Worm (Caenorhabditis elegans): ENCODE results near the gene rad-50.

rad-50 gene

ce11 chrV:12244980-12245742 lies at the start of gene rad-50, which contains the start of the genes T04H1.13 and slfl-5:
Gene rad-50 (plus strand): TSS chrV:12245646.
Gene T04H1.13 (minus strand): TSS chrV:12245030.
Gene slfl-5 (minus strand): TSS chrV:12245044.
- TF ChIP-seq nhr-80 (tag; optimal IDR thresholded peaks at IDR 0.05): peak; percentile 76
- TF ChIP-seq ceh-100 (GFP tag; IDR thresholded peaks at IDR 0.05): no peak
- no peak for TF ChIP-seq F52B5.7 (tag; optimal IDR thresholded peaks at IDR 0.05)
- TF ChIP-seq ceh-27 (GFP tag; optimal IDR thresholded peaks at IDR 0.05): peak; percentile 31
- TF ChIP-seq let-607 (tag; optimal IDR thresholded peaks at IDR 0.05): peak; percentile 82 to 92
- TF ChIP-seq madf-3 (GFP tag; IDR thresholded peaks at IDR 0.05): no peak
- no peak for TF ChIP-seq hlh-12 (tag; optimal IDR thresholded peaks at IDR 0.05)
- TF ChIP-seq F22D6.2 (tag; optimal IDR thresholded peaks at IDR 0.05): no peak
- no peak for TF ChIP-seq pha-4 (tag; optimal IDR thresholded peaks at IDR 0.05)
- TF ChIP-seq lir-1 (GFP tag; conservative IDR thresholded peaks at IDR 0.05): no peak
- no peak for TF ChIP-seq F39B2.1 (GFP tag; IDR thresholded peaks at IDR 0.05)
- no peak for TF ChIP-seq die-1 (tag; optimal IDR thresholded peaks at IDR 0.05)

ce11 chrV:12195845-12196244 lies 49.6 kb upstream of the rad-50 start, which contains the start of gene ZK836.3:
Gene ZK836.3 (minus strand): TSS chrV:12195945.
- no peak for TF ChIP-seq egrh-3 (GFP tag; IDR thresholded peaks at IDR 0.05)

- TF ChIP-seq ceh-100 (GFP tag; IDR thresholded peaks at IDR 0.05): no peak
- no peak for TF ChIP-seq dox-1 (GFP tag; IDR thresholded peaks at IDR 0.05)
- TF ChIP-seq ekl-4 (GFP tag; IDR thresholded peaks at IDR 0.05): no peak
- TF ChIP-seq snpc-1.3 (tag; optimal IDR thresholded peaks at IDR 0.05; ENCODE audit: insufficient read depth): no peak
- TF ChIP-seq attf-3 (GFP tag; conservative IDR thresholded peaks at IDR 0.05): no peak
- TF ChIP-seq zim-3 (tag; optimal IDR thresholded peaks at IDR 0.05): no peak
- no peak for TF ChIP-seq K11D2.4 (GFP tag; IDR thresholded peaks at IDR 0.05)
These were observed 48.8 kb upstream of the rad-50 start for ce11 chrV:12196659-12197058.

- TF ChIP-seq xnd-1 (tag; optimal IDR thresholded peaks at IDR 0.05) (no peak), egrh-3 (GFP tag; IDR thresholded peaks at IDR 0.05) (peak; percentile 70; the same call in 1 of the 2 replicates), hlh-26 (GFP tag; conservative IDR thresholded peaks at IDR 0.05) (no peak), zfh-2 (GFP tag; conservative IDR thresholded peaks at IDR 0.05) (peak; percentile 79), ztf-26 (tag; optimal IDR thresholded peaks at IDR 0.05) (no peak)
These were observed 47.7 kb upstream of the rad-50 start for ce11 chrV:12197748-12198147.

- no peak for TF ChIP-seq hlh-12 (tag; optimal IDR thresholded peaks at IDR 0.05)
- no peak for TF ChIP-seq tbx-9 (tag; optimal IDR thresholded peaks at IDR 0.05; ENCODE audit: borderline replicate concordance)
- no peak for TF ChIP-seq dpl-1 (GFP tag; optimal IDR thresholded peaks at IDR 0.05)
- no peak for TF ChIP-seq F55B11.4 (tag; optimal IDR thresholded peaks at IDR 0.05; ENCODE audit: borderline replicate concordance, insufficient read depth)
- TF ChIP-seq atf-7 (tag; optimal IDR thresholded peaks at IDR 0.05): no peak
- no peak for TF ChIP-seq D2030.7 (GFP tag; IDR thresholded peaks at IDR 0.05)
- no peak for TF ChIP-seq aptf-3 (GFP tag; IDR thresholded peaks at IDR 0.05)
- TF ChIP-seq hmg-20 (GFP tag; IDR thresholded peaks at IDR 0.05): no peak
- TF ChIP-seq lsy-27 (tag; optimal IDR thresholded peaks at IDR 0.05; ENCODE audit: borderline replicate concordance, insufficient read depth): no peak
These were observed 46.9 kb upstream of the rad-50 start, which contains the start of gene lon-3 for ce11 chrV:12198545-12198944. Gene lon-3 (minus strand): TSS chrV:12198645.

All from whole organism, young adult.